Fruit fly (Drosophila melanogaster): ENCODE measurements around the gene CG13907.

Gene CG13907

DNA sequence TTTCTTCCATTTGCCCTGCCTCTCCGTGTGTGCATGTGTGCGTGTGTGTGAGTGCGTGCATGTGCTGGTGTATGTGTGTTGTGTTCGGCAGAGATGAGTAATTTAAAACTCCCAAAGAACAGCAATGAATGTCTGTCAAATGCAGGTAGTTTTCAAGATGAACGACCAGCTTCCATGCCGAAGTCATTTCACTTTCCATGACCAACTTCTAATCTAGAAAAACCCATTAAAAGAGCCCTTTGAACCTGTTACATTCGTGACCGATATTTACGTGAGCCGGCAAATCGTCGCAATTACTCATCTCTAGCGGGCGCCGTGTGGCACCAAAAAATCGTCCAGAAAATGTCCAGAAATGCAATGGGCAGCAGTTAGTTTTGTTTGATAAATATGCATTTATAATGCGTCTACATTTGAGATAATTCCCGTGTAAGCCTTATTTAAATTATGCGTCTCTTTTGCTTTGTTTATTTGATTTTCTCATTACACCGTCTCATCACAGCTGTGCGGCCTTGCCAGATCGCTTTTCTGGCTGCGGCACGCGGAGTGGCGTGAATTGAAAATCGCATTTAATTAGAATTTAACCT is 9.3 kb downstream of the CG13907 start (continued):
- peak in 1 of 2 experiments; percentile 38 for TF ChIP-seq bsh (GFP tag; optimal IDR thresholded peaks at IDR 0.05)
- peak; percentile 63 for TF ChIP-seq Myb (GFP tag; optimal IDR thresholded peaks at IDR 0.05)
- no peak for TF ChIP-seq crc (GFP tag; optimal IDR thresholded peaks at IDR 0.05)
- 0 out of 3 replicates have a peak, but pooled peaks have one; percentile 48 for TF ChIP-seq Dbx (GFP tag; IDR thresholded peaks at IDR 0.05)
- 0 out of 2 replicates have a peak, but pooled peaks have one; percentile 9 for TF ChIP-seq CG6689 (GFP tag; IDR thresholded peaks at IDR 0.05)
- no peak for TF ChIP-seq CG4730 (GFP tag; IDR thresholded peaks at IDR 0.05)
- peak; percentile 40 for TF ChIP-seq Six4 (GFP tag; optimal IDR thresholded peaks at IDR 0.05)
- TF ChIP-seq Awh (GFP tag; IDR thresholded peaks at IDR 0.05): no peak
- peak; percentile 76 for TF ChIP-seq nerfin-2 (GFP tag; IDR thresholded peaks at IDR 0.05; ENCODE audit: partially characterized antibody)
- peak; percentile 59 for TF ChIP-seq CG17186 (GFP tag; optimal IDR thresholded peaks at IDR 0.05)
- TF ChIP-seq CG17385 (GFP tag; optimal IDR thresholded peaks at IDR 0.05): peak; percentile 31
- TF ChIP-seq CG12155 (GFP tag; optimal IDR thresholded peaks at IDR 0.05): peak; percentile 41
- no peak for TF ChIP-seq sens-2 (GFP tag; IDR thresholded peaks at IDR 0.05)
- TF ChIP-seq tll (GFP tag; optimal IDR thresholded peaks at IDR 0.05): peak; percentile 16 to 47
- no peak for TF ChIP-seq Fer2 (tag; optimal IDR thresholded peaks at IDR 0.05)
- TF ChIP-seq Gug (GFP tag; IDR thresholded peaks at IDR 0.05): peak; percentile 54; the same call in 2 of the 4 replicates
- TF ChIP-seq sob (GFP tag; IDR thresholded peaks at IDR 0.05): no peak
- TF ChIP-seq da (GFP tag; optimal IDR thresholded peaks at IDR 0.05): peak; percentile 24
- peak; percentile 74; the same call in 1 of the 3 replicates for TF ChIP-seq mld (GFP tag; IDR thresholded peaks at IDR 0.05; ENCODE audit: partially characterized antibody)
- peak; percentile 61; the same call in 2 of the 3 replicates for TF ChIP-seq CG7963 (GFP tag; IDR thresholded peaks at IDR 0.05; ENCODE audit: partially characterized antibody)
- TF ChIP-seq CG10267 (tag; optimal IDR thresholded peaks at IDR 0.05): peak; percentile 9
- no peak for TF ChIP-seq H15 (GFP tag; IDR thresholded peaks at IDR 0.05)
- peak; percentile 7 for TF ChIP-seq dmrt99B (tag; optimal IDR thresholded peaks at IDR 0.05)
- TF ChIP-seq CG4328 (GFP tag; optimal IDR thresholded peaks at IDR 0.05): no peak
- peak; percentile 72 for TF ChIP-seq sna (GFP tag; IDR thresholded peaks at IDR 0.05; ENCODE audit: partially characterized antibody)
- TF ChIP-seq Trl (optimal IDR thresholded peaks at IDR 0.05): peak in 1 of 2 experiments; percentile 29
- peak; percentile 46 for TF ChIP-seq Trl (GFP tag; optimal IDR thresholded peaks at IDR 0.05)
- no peak for TF ChIP-seq ems (GFP tag; optimal IDR thresholded peaks at IDR 0.05)
- peak; percentile 13 for TF ChIP-seq Atf3 (GFP tag; optimal IDR thresholded peaks at IDR 0.05)
- peak; percentile 47; the same call in 1 of the 2 replicates for TF ChIP-seq E2f2 (GFP tag; IDR thresholded peaks at IDR 0.05)
- TF ChIP-seq CG3281 (GFP tag; optimal IDR thresholded peaks at IDR 0.05): peak; percentile 6
- no peak for TF ChIP-seq CG17568 (GFP tag; optimal IDR thresholded peaks at IDR 0.05)
- no peak for TF ChIP-seq Mrtf (GFP tag; IDR thresholded peaks at IDR 0.05)
- TF ChIP-seq CG15696 (tag; optimal IDR thresholded peaks at IDR 0.05): peak; percentile 33
- TF ChIP-seq phol (tag; optimal IDR thresholded peaks at IDR 0.05): peak; percentile 57
- no peak for TF ChIP-seq bigmax (GFP tag; optimal IDR thresholded peaks at IDR 0.05)
- no peak for TF ChIP-seq Xrp1 (GFP tag; IDR thresholded peaks at IDR 0.05)
- TF ChIP-seq gsb-n (tag; optimal IDR thresholded peaks at IDR 0.05): peak; percentile 10
- TF ChIP-seq CG9727 (GFP tag; optimal IDR thresholded peaks at IDR 0.05): peak; percentile 37
- TF ChIP-seq CG10274 (GFP tag; optimal IDR thresholded peaks at IDR 0.05): no peak
- TF ChIP-seq CG5245 (GFP tag; optimal IDR thresholded peaks at IDR 0.05): no peak
- no peak for TF ChIP-seq CG4360 (GFP tag; IDR thresholded peaks at IDR 0.05)
- TF ChIP-seq Doc2 (GFP tag; IDR thresholded peaks at IDR 0.05): no peak
- 0 out of 2 replicates have a peak, but pooled peaks have one; percentile 14 for TF ChIP-seq Ada2b (GFP tag; IDR thresholded peaks at IDR 0.05)
- TF ChIP-seq CG32767 (GFP tag; IDR thresholded peaks at IDR 0.05): 0 out of 2 replicates have a peak, but pooled peaks have one; percentile 34
- TF ChIP-seq CG8944 (GFP tag; optimal IDR thresholded peaks at IDR 0.05): peak; percentile 59
- TF ChIP-seq CG12391 (tag; optimal IDR thresholded peaks at IDR 0.05): peak; percentile 11
- peak; percentile 32 for TF ChIP-seq Hmr (GFP tag; optimal IDR thresholded peaks at IDR 0.05)
- TF ChIP-seq CG6683 (GFP tag; optimal IDR thresholded peaks at IDR 0.05): no peak
